Worm (Caenorhabditis elegans) whole organism, L4 larva: Measurements from ENCODE around the gene metl-2.

ENCODE experiments used
- ZK546.5 ChIP-seq, 2 experiments: sonication (generic microtip); optimal IDR thresholded peaks; 2 replicates each; lab custom pipeline; 2017; ENCODE audit warnings: missing biosample characterization in 2 of 2, missing genetic modification characterization in 2 of 2
- ama-1 ChIP-seq: fragments of 150-350 bp; optimal IDR thresholded peaks from 2 replicates; lab custom pipeline; 2014; ENCODE audit warnings: inconsistent platforms, mixed read lengths
- ceh-82 ChIP-seq: sonication (generic microtip); optimal IDR thresholded peaks from 2 replicates; lab custom pipeline; 2017; ENCODE audit warnings: missing biosample characterization, missing genetic modification characterization
- daf-12 ChIP-seq: fragments of 150-350 bp; optimal IDR thresholded peaks from 2 replicates; lab custom pipeline; 2014; ENCODE audit warnings: missing biosample characterization, missing genetic modification reagents, missing genetic modification characterization
- lin-15B ChIP-seq: fragments of 150-350 bp; sonication (generic microtip); optimal IDR thresholded peaks from 3 replicates; lab custom pipeline; 2014; ENCODE audit warnings: missing biosample characterization, missing genetic modification characterization
- lsy-2 ChIP-seq, 2 experiments: fragments of 150-350 bp in 1 of 2; sonication (generic microtip) in 1 of 2; optimal IDR thresholded peaks; 2 replicates each; lab custom pipeline; 2014 to 2017; ENCODE audit warnings: missing biosample characterization in 2 of 2, missing genetic modification characterization in 2 of 2
- skn-1 ChIP-seq: fragments of 150-350 bp; optimal IDR thresholded peaks from 2 replicates; lab custom pipeline; 2014; ENCODE audit warnings: missing biosample characterization, missing genetic modification characterization
- unc-130 ChIP-seq: sonication (generic microtip); optimal IDR thresholded peaks from 2 replicates; lab custom pipeline; 2016; ENCODE audit warnings: missing genetic modification reagents, missing genetic modification characterization, missing compliant biosample characterization
- zag-1 ChIP-seq: fragments of 150-350 bp; optimal IDR thresholded peaks from 2 replicates; lab custom pipeline; 2014; ENCODE audit warnings: missing biosample characterization, missing genetic modification characterization
- ztf-7 ChIP-seq: fragments of 150-350 bp; optimal IDR thresholded peaks from 2 replicates; lab custom pipeline; 2014; ENCODE audit warnings: missing biosample characterization, missing genetic modification characterization

DNA sequence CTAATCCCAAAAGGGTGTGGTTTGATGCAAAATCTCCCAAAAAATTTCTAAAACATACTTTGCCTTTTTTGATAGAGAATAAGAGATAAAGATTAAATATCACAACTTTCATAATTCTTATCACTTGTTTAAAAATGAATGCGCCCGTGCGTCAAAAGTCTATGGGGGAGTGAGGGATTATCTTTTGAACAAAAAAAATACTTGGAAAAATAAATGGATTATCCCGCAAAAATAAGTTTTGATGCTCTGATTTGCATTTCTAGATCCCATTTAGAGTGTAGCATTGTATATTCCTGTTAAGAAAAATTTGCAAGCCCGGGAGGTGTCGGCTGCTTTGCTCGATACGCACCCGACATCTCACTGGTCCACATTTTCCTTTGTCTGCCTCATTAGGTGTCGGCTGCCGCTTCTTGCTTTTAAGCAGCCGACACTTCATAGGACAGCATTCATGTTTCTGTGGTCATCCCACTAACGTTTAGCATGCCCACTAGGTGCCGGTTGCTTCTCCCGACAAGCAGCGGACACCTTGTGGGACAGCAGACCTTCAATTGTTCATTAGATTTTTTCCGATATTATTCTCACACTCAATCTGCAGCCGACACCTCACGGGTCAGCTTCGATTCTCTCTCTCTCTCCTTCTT lies 34.1 kb upstream of the metl-2 start:
- TF ChIP-seq ama-1 (lab: Kevin White, UChicago): no peak
- no peak for TF ChIP-seq lsy-2 (tag; optimal IDR thresholded peaks at IDR 0.05; lab: Kevin White, UChicago)
- no peak for TF ChIP-seq daf-12 (tag; lab: Kevin White, UChicago)
- no peak for TF ChIP-seq unc-130
- TF ChIP-seq skn-1 (tag; lab: Kevin White, UChicago): no peak
- TF ChIP-seq zag-1 (tag; lab: Kevin White, UChicago): no peak
- no peak for TF ChIP-seq lin-15B
- TF ChIP-seq ztf-7 (tag; lab: Kevin White, UChicago): no peak
- TF ChIP-seq ceh-82 (tag; lab: Kevin White, UChicago): no peak
- no peak for TF ChIP-seq ZK546.5 (tag; optimal IDR thresholded peaks at IDR 0.05; lab: Kevin White, UChicago)
